Worm (Caenorhabditis elegans) whole organism, midembryonic: ENCODE data around the gene T04F8.7.

Experiments
- T22C8.4 ChIP-seq: fragments of 200-800 bp; sonication (Bioruptor generic); IDR thresholded peaks from 2 replicates; pipeline ENCODE4 v1.3.6; 2022; ENCODE audit warnings: missing genetic modification characterization, missing compliant biosample characterization
- cog-1 ChIP-seq: sonication (generic microtip); optimal IDR thresholded peaks from 2 replicates; lab custom pipeline; 2016; ENCODE audit warnings: missing genetic modification characterization, missing compliant biosample characterization
- flt-1 ChIP-seq: fragments of 200-800 bp; sonication (Bioruptor generic); IDR thresholded peaks from 2 replicates; pipeline ENCODE4 v1.3.6; 2022; ENCODE audit warnings: missing genetic modification characterization, missing compliant biosample characterization
- klf-2 ChIP-seq: fragments of 200-800 bp; sonication (Bioruptor generic); conservative IDR thresholded peaks from 2 replicates; pipeline ENCODE4 v1.3.6; 2022; ENCODE audit warnings: missing genetic modification reagents, missing genetic modification characterization, missing compliant biosample characterization
- med-1 ChIP-seq: sonication (generic microtip); optimal IDR thresholded peaks from 2 replicates; lab custom pipeline; 2017; ENCODE audit warnings: missing genetic modification characterization, mild to moderate bottlenecking, missing compliant biosample characterization, antibody characterized with exemption, missing genetic modification reagents; ENCODE audit not compliant: insufficient read depth
- ref-1 ChIP-seq: fragments of 200-800 bp; sonication (Bioruptor generic); conservative IDR thresholded peaks from 2 replicates; pipeline ENCODE4 v1.3.6; 2022; ENCODE audit warnings: missing genetic modification reagents, missing genetic modification characterization, missing compliant biosample characterization
- tab-1 ChIP-seq: fragments of 200-800 bp; sonication (Bioruptor generic); IDR thresholded peaks from 2 replicates; pipeline ENCODE4 v1.3.6; 2022; ENCODE audit warnings: missing genetic modification characterization, missing compliant biosample characterization
- ztf-23 ChIP-seq: fragments of 200-800 bp; sonication (Bioruptor generic); IDR thresholded peaks from 2 replicates; pipeline ENCODE4 v1.3.6; 2022; ENCODE audit warnings: missing genetic modification reagents, missing genetic modification characterization, missing compliant biosample characterization

DNA sequence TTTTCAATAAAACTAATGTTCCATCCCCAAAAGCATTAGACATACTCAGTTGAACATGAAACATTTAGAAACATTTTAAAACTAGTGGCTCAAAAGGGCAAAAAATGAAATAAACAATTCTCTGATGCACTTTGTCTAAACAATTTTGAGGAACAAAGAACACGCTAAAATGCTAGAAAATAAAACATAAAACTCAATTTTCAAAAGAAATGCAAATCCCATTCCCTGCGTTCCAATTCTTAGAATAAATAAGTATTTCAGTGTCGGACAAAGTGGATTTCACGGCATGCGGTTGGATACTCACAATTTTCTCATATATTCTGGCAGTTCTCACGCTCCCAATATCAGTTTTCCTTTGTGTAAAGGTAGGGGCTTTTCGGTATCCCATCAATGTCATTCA, 47.5 kb downstream of the T04F8.7 start:
- TF ChIP-seq med-1 (GFP tag; lab: Kevin White, UChicago) = no peak
- no peak for TF ChIP-seq tab-1 (GFP tag; lab: Robert Waterston, UW)
- no peak for TF ChIP-seq flt-1 (GFP tag; lab: Robert Waterston, UW)
- TF ChIP-seq ref-1 (GFP tag; lab: Robert Waterston, UW) = no peak
- no peak for TF ChIP-seq ztf-23 (GFP tag; lab: Robert Waterston, UW)
- no peak for TF ChIP-seq klf-2 (GFP tag; lab: Robert Waterston, UW)
- TF ChIP-seq cog-1 (tag; lab: Kevin White, UChicago) = no peak
- no peak for TF ChIP-seq T22C8.4 (GFP tag; lab: Robert Waterston, UW)
